Worm (Caenorhabditis elegans) whole organism, L2 larva: ENCODE data around the gene W06G6.17.

Experiments used
- F13H6.1 ChIP-seq: sonication (generic microtip); optimal IDR thresholded peaks from 2 replicates; lab custom pipeline; 2016; ENCODE audit warnings: missing genetic modification characterization, missing compliant biosample characterization
- egl-27 ChIP-seq: sonication (generic microtip); optimal IDR thresholded peaks from 3 replicates; lab custom pipeline; 2017; ENCODE audit warnings: missing biosample characterization, missing genetic modification reagents, missing genetic modification characterization
- skn-1 ChIP-seq: sonication (generic microtip); optimal IDR thresholded peaks from 2 replicates; lab custom pipeline; 2017; ENCODE audit warnings: missing biosample characterization, missing genetic modification characterization

DNA sequence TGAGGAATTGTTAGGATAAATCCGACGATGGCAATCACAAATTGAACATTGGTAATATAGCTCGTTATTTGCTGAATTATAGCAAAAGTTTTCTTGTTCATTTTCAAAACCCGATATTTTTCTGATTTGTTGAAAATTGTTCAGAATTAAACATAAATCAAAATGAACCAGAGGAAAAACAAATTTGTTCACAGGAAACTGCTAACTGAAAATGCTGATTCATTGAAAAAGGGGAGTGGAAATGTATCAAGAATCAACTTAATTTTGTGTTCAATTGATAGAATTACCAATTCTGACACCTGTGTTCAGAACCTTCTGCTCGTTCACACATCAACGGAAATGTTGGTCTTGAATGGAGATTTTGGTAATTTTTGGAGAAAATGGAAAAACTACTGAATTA lies 1.5 kb downstream of the W06G6.17 start, which contains the start of gene srw-77:
- TF ChIP-seq egl-27 (tag; lab: Kevin White, UChicago) (no peak), F13H6.1 (no peak), skn-1 (tag; lab: Kevin White, UChicago) (no peak)
